Fruit fly (Drosophila melanogaster) whole organism, embryonic: ENCODE results near the gene Sik2.

Experiments
- Ada2b ChIP-seq: fragments of 200-800 bp; sonication (Bioruptor generic); IDR thresholded peaks from 2 replicates; pipeline ENCODE4 v1.3.6; 2022; ENCODE audit warnings: missing biosample characterization, missing genetic modification characterization
- CG10267 ChIP-seq: fragments of 200-800 bp; sonication (Bioruptor generic); optimal IDR thresholded peaks from 2 replicates; lab custom pipeline; 2018; ENCODE audit warnings: missing biosample characterization, mild to moderate bottlenecking, missing genetic modification characterization, moderate library complexity
- CG11504 ChIP-seq: fragments of 200-800 bp; sonication (Bioruptor generic); optimal IDR thresholded peaks from 3 replicates; lab custom pipeline; 2019; ENCODE audit warnings: missing biosample characterization, mild to moderate bottlenecking, missing genetic modification characterization, moderate library complexity
- CG11696 ChIP-seq: fragments of 200-800 bp; sonication (Bioruptor generic); IDR thresholded peaks from 2 replicates; pipeline ENCODE4 v1.3.6; 2022; ENCODE audit warnings: missing biosample characterization, missing genetic modification characterization
- CG12071 ChIP-seq: fragments of 200-800 bp; sonication (Bioruptor generic); optimal IDR thresholded peaks from 3 replicates; lab custom pipeline; 2018; ENCODE audit warnings: missing biosample characterization, mild to moderate bottlenecking, missing genetic modification characterization
- CG12659 ChIP-seq: fragments of 200-800 bp; sonication (Bioruptor generic); optimal IDR thresholded peaks from 3 replicates; lab custom pipeline; 2017; ENCODE audit warnings: mild to moderate bottlenecking, missing biosample characterization, missing genetic modification reagents, missing genetic modification characterization
- CG12769 ChIP-seq: fragments of 200-800 bp; sonication (Bioruptor generic); optimal IDR thresholded peaks from 2 replicates; lab custom pipeline; 2019; ENCODE audit warnings: missing biosample characterization, mild to moderate bottlenecking, missing genetic modification characterization, moderate library complexity
- CG12942 ChIP-seq: fragments of 200-800 bp; sonication (Bioruptor generic); optimal IDR thresholded peaks from 3 replicates; lab custom pipeline; 2016; ENCODE audit warnings: missing biosample characterization, missing genetic modification characterization
- CG15601 ChIP-seq: fragments of 200-800 bp; sonication (Bioruptor generic); optimal IDR thresholded peaks from 3 replicates; lab custom pipeline; 2019; ENCODE audit warnings: missing biosample characterization, mild to moderate bottlenecking, missing genetic modification characterization, moderate library complexity
- CG1647 ChIP-seq: fragments of 200-800 bp; sonication (Bioruptor generic); optimal IDR thresholded peaks from 3 replicates; lab custom pipeline; 2016; ENCODE audit warnings: missing biosample characterization, missing genetic modification characterization
- CG17361 ChIP-seq: fragments of 200-800 bp; sonication (Bioruptor generic); IDR thresholded peaks from 3 replicates; pipeline ENCODE4 v1.3.6; 2022; ENCODE audit warnings: missing biosample characterization, missing genetic modification characterization
- CG17385 ChIP-seq: fragments of 200-800 bp; sonication (Bioruptor generic); optimal IDR thresholded peaks from 3 replicates; lab custom pipeline; 2018; ENCODE audit warnings: missing biosample characterization, mild to moderate bottlenecking, missing genetic modification characterization
- CG2199 ChIP-seq: fragments of 200-800 bp; sonication (Bioruptor generic); IDR thresholded peaks from 3 replicates; pipeline ENCODE4 v1.3.6; 2022; ENCODE audit warnings: missing biosample characterization, missing genetic modification characterization
- CG30403 ChIP-seq: fragments of 200-800 bp; sonication (Bioruptor generic); optimal IDR thresholded peaks from 3 replicates; lab custom pipeline; 2016; ENCODE audit warnings: missing biosample characterization, missing genetic modification characterization
- CG3065 ChIP-seq: fragments of 200-800 bp; sonication (Bioruptor generic); optimal IDR thresholded peaks from 2 replicates; lab custom pipeline; 2016; ENCODE audit warnings: missing biosample characterization, missing genetic modification characterization
- CG31388 ChIP-seq: fragments of 200-800 bp; sonication (Bioruptor generic); optimal IDR thresholded peaks from 2 replicates; lab custom pipeline; 2016; ENCODE audit warnings: missing biosample characterization, missing genetic modification characterization
- CG33213 ChIP-seq: fragments of 200-800 bp; sonication (Bioruptor generic); optimal IDR thresholded peaks from 3 replicates; lab custom pipeline; 2016; ENCODE audit warnings: missing biosample characterization, missing genetic modification characterization
- CG43689 ChIP-seq: fragments of 200-800 bp; sonication (Bioruptor generic); IDR thresholded peaks from 2 replicates; pipeline ENCODE4 v1.3.6; 2022; ENCODE audit warnings: missing biosample characterization, missing genetic modification characterization
- CG7928 ChIP-seq: fragments of 200-800 bp; sonication (Bioruptor generic); optimal IDR thresholded peaks from 2 replicates; lab custom pipeline; 2017; ENCODE audit warnings: missing biosample characterization, mild to moderate bottlenecking, missing genetic modification characterization
- CG8765 ChIP-seq: fragments of 200-800 bp; sonication (Bioruptor generic); IDR thresholded peaks from 2 replicates; pipeline ENCODE4 v1.3.6; 2022; ENCODE audit warnings: missing biosample characterization, missing genetic modification characterization
- Chrac-16 ChIP-seq: fragments of 200-800 bp; sonication (Bioruptor generic); optimal IDR thresholded peaks from 3 replicates; lab custom pipeline; 2016; ENCODE audit warnings: missing biosample characterization, missing genetic modification characterization
- Doc2 ChIP-seq: fragments of 200-800 bp; sonication (Bioruptor generic); IDR thresholded peaks from 2 replicates; pipeline ENCODE4 v1.3.6; 2022; ENCODE audit warnings: missing biosample characterization, missing genetic modification characterization
- HLH4C ChIP-seq: fragments of 200-800 bp; sonication (Bioruptor generic); IDR thresholded peaks from 3 replicates; pipeline ENCODE4 v1.3.6; 2022; ENCODE audit warnings: missing biosample characterization, missing genetic modification characterization; ENCODE audit not compliant: partially characterized antibody
- HmgD ChIP-seq: fragments of 200-800 bp; sonication (Bioruptor generic); optimal IDR thresholded peaks from 3 replicates; lab custom pipeline; 2016; ENCODE audit warnings: missing biosample characterization, missing genetic modification characterization
- Lim3 ChIP-seq: fragments of 200-800 bp; sonication (Bioruptor generic); IDR thresholded peaks from 2 replicates; pipeline ENCODE4 v1.3.6; 2022; ENCODE audit warnings: missing biosample characterization, missing genetic modification characterization
- Mrtf ChIP-seq: fragments of 200-800 bp; sonication (Bioruptor generic); IDR thresholded peaks from 3 replicates; pipeline ENCODE4 v1.3.6; 2022; ENCODE audit warnings: missing biosample characterization, missing genetic modification characterization
- NK7.1 ChIP-seq: fragments of 200-800 bp; sonication (Bioruptor generic); optimal IDR thresholded peaks from 3 replicates; lab custom pipeline; 2016; ENCODE audit warnings: missing biosample characterization, missing genetic modification characterization
- Nf-YA ChIP-seq: fragments of 200-800 bp; sonication (Bioruptor generic); IDR thresholded peaks from 2 replicates; pipeline ENCODE4 v1.3.6; 2022; ENCODE audit warnings: missing biosample characterization, missing genetic modification characterization
- ab ChIP-seq: fragments of 200-800 bp; sonication (Bioruptor generic); optimal IDR thresholded peaks from 2 replicates; lab custom pipeline; 2016; ENCODE audit warnings: missing biosample characterization, missing genetic modification characterization
- bab2 ChIP-seq: fragments of 200-800 bp; sonication (Bioruptor generic); optimal IDR thresholded peaks from 2 replicates; lab custom pipeline; 2016; ENCODE audit warnings: missing biosample characterization, missing genetic modification characterization
- bcd ChIP-seq: fragments of 200-800 bp; sonication (Bioruptor generic); optimal IDR thresholded peaks from 2 replicates; lab custom pipeline; 2017; ENCODE audit warnings: missing biosample characterization, mild to moderate bottlenecking, missing genetic modification characterization
- da ChIP-seq: fragments of 200-800 bp; sonication (Bioruptor generic); optimal IDR thresholded peaks from 2 replicates; lab custom pipeline; 2016; ENCODE audit warnings: missing biosample characterization, missing genetic modification characterization
- danr ChIP-seq: fragments of 200-800 bp; sonication (Bioruptor generic); IDR thresholded peaks from 2 replicates; pipeline ENCODE4 v1.3.6; 2022; ENCODE audit warnings: missing biosample characterization, missing genetic modification characterization
- gem ChIP-seq: fragments of 200-800 bp; sonication (Bioruptor generic); optimal IDR thresholded peaks from 2 replicates; lab custom pipeline; 2019; ENCODE audit warnings: missing biosample characterization, mild to moderate bottlenecking, missing genetic modification characterization, moderate library complexity
- inv ChIP-seq: fragments of 200-800 bp; sonication (Bioruptor generic); IDR thresholded peaks from 2 replicates; pipeline ENCODE4 v1.3.6; 2022; ENCODE audit warnings: missing biosample characterization, missing genetic modification characterization; ENCODE audit not compliant: partially characterized antibody
- lov ChIP-seq, 2 experiments: fragments of 200-800 bp in 1 of 2; fragments of >200 bp in 1 of 2; sonication (Bioruptor generic) in 1 of 2; IDR thresholded peaks in 1 of 2; optimal IDR thresholded peaks in 1 of 2; 2 replicates in 1 of 2; 3 replicates in 1 of 2; pipeline versions ENCODE4 v1.3.6 to Lab custom; 2017 to 2022; ENCODE audit warnings: missing biosample characterization in 1 of 2, missing genetic modification characterization in 1 of 2
- oc ChIP-seq: fragments of 200-800 bp; sonication (Bioruptor generic); optimal IDR thresholded peaks from 2 replicates; lab custom pipeline; 2018; ENCODE audit warnings: missing biosample characterization, mild to moderate bottlenecking, missing genetic modification characterization, moderate library complexity
- otp ChIP-seq: fragments of 200-800 bp; sonication (Bioruptor generic); IDR thresholded peaks from 3 replicates; pipeline ENCODE4, ENCODE4 v1.3.6; 2022; ENCODE audit warnings: missing biosample characterization, missing genetic modification characterization
- pfk ChIP-seq: fragments of 200-800 bp; sonication (Bioruptor generic); optimal IDR thresholded peaks from 2 replicates; lab custom pipeline; 2018; ENCODE audit warnings: missing biosample characterization, mild to moderate bottlenecking, missing genetic modification characterization, moderate library complexity
- psq ChIP-seq: fragments of 200-800 bp; sonication (Bioruptor generic); optimal IDR thresholded peaks from 2 replicates; lab custom pipeline; 2017; ENCODE audit warnings: missing biosample characterization, missing genetic modification characterization
- rib ChIP-seq: fragments of 200-800 bp; sonication (Bioruptor generic); IDR thresholded peaks from 2 replicates; pipeline ENCODE4 v1.3.6; 2022; ENCODE audit warnings: missing biosample characterization, missing genetic modification characterization
- sd ChIP-seq: fragments of 200-800 bp; sonication (Bioruptor generic); optimal IDR thresholded peaks from 3 replicates; lab custom pipeline; 2018; ENCODE audit warnings: missing biosample characterization, mild to moderate bottlenecking, missing genetic modification characterization, moderate library complexity
- ssp ChIP-seq: fragments of 200-800 bp; sonication (Bioruptor generic); IDR thresholded peaks from 2 replicates; pipeline ENCODE4 v1.3.6; 2022; ENCODE audit warnings: missing biosample characterization, missing genetic modification characterization
- tll ChIP-seq, 2 experiments: fragments of 200-800 bp in 1 of 2; fragments of >200 bp in 1 of 2; sonication (Bioruptor generic) in 1 of 2; optimal IDR thresholded peaks; 2 replicates each; lab custom pipeline; 2017 to 2019; ENCODE audit warnings: missing biosample characterization in 2 of 2, missing genetic modification characterization in 2 of 2, mild to moderate bottlenecking in 1 of 2, moderate library complexity in 1 of 2
- trh ChIP-seq: fragments of 200-800 bp; sonication (Bioruptor generic); optimal IDR thresholded peaks from 2 replicates; lab custom pipeline; 2016; ENCODE audit warnings: missing biosample characterization, missing genetic modification characterization
- tup ChIP-seq: fragments of 200-800 bp; sonication (Bioruptor generic); optimal IDR thresholded peaks from 2 replicates; lab custom pipeline; 2016; ENCODE audit warnings: missing biosample characterization, mild to moderate bottlenecking, missing genetic modification characterization, moderate library complexity
- vvl ChIP-seq: fragments of 200-800 bp; sonication (Bioruptor generic); IDR thresholded peaks from 2 replicates; pipeline ENCODE4 v1.3.6; 2022; ENCODE audit warnings: missing biosample characterization, missing genetic modification characterization
- wdn ChIP-seq: fragments of 200-800 bp; sonication (Bioruptor generic); IDR thresholded peaks from 2 replicates; pipeline ENCODE4 v1.3.6; 2022; ENCODE audit warnings: missing biosample characterization, missing genetic modification characterization
- wek ChIP-seq: fragments of 200-800 bp; sonication (Bioruptor generic); optimal IDR thresholded peaks from 3 replicates; lab custom pipeline; 2018; ENCODE audit warnings: missing biosample characterization, mild to moderate bottlenecking, missing genetic modification characterization, moderate library complexity
- z ChIP-seq: fragments of 200-800 bp; sonication (Bioruptor generic); IDR thresholded peaks from 3 replicates; pipeline ENCODE4 v1.3.6; 2022; ENCODE audit warnings: missing biosample characterization, missing genetic modification characterization

Gene Sik2

DNA sequence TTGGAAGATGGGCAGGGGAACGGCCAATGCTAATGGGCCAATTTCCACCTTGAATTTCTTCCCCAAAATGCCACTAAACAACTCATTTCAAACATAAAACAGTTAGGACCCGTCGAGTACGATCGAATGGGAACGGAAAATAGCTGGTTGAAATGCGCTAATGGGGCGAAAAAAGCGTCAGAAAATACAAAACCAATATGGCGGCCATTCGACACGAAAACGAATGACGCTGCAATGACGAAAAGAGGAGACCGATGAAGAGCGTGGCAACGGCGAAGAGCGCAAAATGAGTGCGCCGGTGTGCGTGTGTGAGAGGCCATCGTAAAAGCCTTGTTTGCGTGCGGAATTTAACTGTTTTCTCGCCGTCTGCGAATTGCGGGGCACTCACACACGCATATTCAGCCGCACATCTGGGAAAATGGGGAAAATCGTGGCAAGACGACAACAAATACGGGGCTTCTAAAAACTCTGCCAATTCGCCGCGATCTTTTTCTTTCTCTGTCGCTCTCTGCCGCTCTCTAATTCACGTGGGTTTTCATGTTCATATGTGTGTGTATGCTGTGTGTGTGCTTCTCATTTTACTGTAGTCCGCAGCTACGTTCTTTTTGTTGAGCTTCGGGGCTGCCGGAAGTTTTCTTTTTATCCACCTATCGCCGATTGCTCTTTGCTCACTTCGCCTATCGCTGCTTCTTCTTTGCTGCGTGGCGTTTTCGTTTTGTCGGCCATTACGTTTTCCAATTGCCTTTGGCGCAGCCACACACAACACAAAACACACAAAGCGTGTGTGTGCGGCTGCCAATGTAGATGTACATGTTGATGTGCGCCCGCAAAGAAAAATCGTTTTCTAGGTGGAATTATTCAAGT is 51.5 kb downstream of the Sik2 start, which contains the start of gene east (continued):
- no peak for TF ChIP-seq HmgD (GFP tag; lab: Kevin White, UChicago)
- TF ChIP-seq trh (GFP tag; lab: Kevin White, UChicago): no peak
- no peak for TF ChIP-seq CG3065 (GFP tag; lab: Kevin White, UChicago)
- no peak for TF ChIP-seq CG12071 (GFP tag; lab: Kevin White, UChicago)
- no peak for TF ChIP-seq CG30403
- TF ChIP-seq CG11696 (GFP tag; lab: Robert Waterston, UW): no peak
- TF ChIP-seq lov (optimal IDR thresholded peaks at IDR 0.05; lab: Kevin White, UChicago): no peak
- TF ChIP-seq lov (GFP tag; IDR thresholded peaks at IDR 0.05; lab: Robert Waterston, UW): 0 out of 3 replicates have a peak, but pooled peaks have one; percentile 11
- TF ChIP-seq NK7.1 (GFP tag; lab: Kevin White, UChicago): no peak
- no peak for TF ChIP-seq pfk (GFP tag; lab: Kevin White, UChicago)
- TF ChIP-seq CG17385 (GFP tag; lab: Kevin White, UChicago): peak; percentile 84
- no peak for TF ChIP-seq CG10267 (tag; lab: Kevin White, UChicago)
- TF ChIP-seq CG12769 (tag; lab: Kevin White, UChicago): no peak
- TF ChIP-seq tup (GFP tag; lab: Kevin White, UChicago): no peak
- TF ChIP-seq psq: peak; percentile 73
- no peak for TF ChIP-seq ab
- no peak for TF ChIP-seq Doc2 (GFP tag; lab: Robert Waterston, UW)
- no peak for TF ChIP-seq CG2199 (GFP tag; lab: Robert Waterston, UW)
- TF ChIP-seq CG11504 (tag; lab: Kevin White, UChicago): no peak
- no peak for TF ChIP-seq Mrtf (GFP tag; lab: Robert Waterston, UW)
- TF ChIP-seq CG17361: no peak
- TF ChIP-seq HLH4C (GFP tag; lab: Robert Waterston, UW): no peak
- TF ChIP-seq wdn: no peak
- no peak for TF ChIP-seq da
- no peak for TF ChIP-seq CG43689 (GFP tag; lab: Robert Waterston, UW)
- no peak for TF ChIP-seq Lim3 (GFP tag; lab: Robert Waterston, UW)
- TF ChIP-seq CG7928 (GFP tag; lab: Kevin White, UChicago): no peak
- no peak for TF ChIP-seq CG8765 (GFP tag; lab: Robert Waterston, UW)
- TF ChIP-seq CG12942 (GFP tag; lab: Kevin White, UChicago): no peak
- TF ChIP-seq z (GFP tag; lab: Robert Waterston, UW): no peak
- TF ChIP-seq CG31388: no peak
- TF ChIP-seq Chrac-16 (GFP tag; lab: Kevin White, UChicago): no peak
- peak; percentile 18; the same call in 1 of the 2 replicates for TF ChIP-seq vvl (GFP tag; lab: Robert Waterston, UW)
- no peak for TF ChIP-seq CG1647 (GFP tag; lab: Kevin White, UChicago)
- no peak for TF ChIP-seq oc (tag; lab: Kevin White, UChicago)
- no peak for TF ChIP-seq rib (GFP tag; lab: Robert Waterston, UW)
- no peak for TF ChIP-seq bab2 (GFP tag; lab: Kevin White, UChicago)
- TF ChIP-seq CG12659 (GFP tag; lab: Kevin White, UChicago): peak; percentile 6
- no peak for TF ChIP-seq danr (GFP tag; lab: Robert Waterston, UW)
- TF ChIP-seq ssp (GFP tag; lab: Robert Waterston, UW): no peak
- TF ChIP-seq CG15601: no peak
- TF ChIP-seq sd: peak; percentile 86
- TF ChIP-seq tll (GFP tag; optimal IDR thresholded peaks at IDR 0.05; lab: Kevin White, UChicago): no peak
- no peak for TF ChIP-seq Ada2b (GFP tag; lab: Robert Waterston, UW)
- TF ChIP-seq wek (GFP tag; lab: Kevin White, UChicago): no peak
- TF ChIP-seq Nf-YA (GFP tag; lab: Robert Waterston, UW): no peak
- TF ChIP-seq CG33213 (GFP tag; lab: Kevin White, UChicago): no peak
- TF ChIP-seq gem (tag; lab: Kevin White, UChicago): no peak
- TF ChIP-seq otp (GFP tag; lab: Robert Waterston, UW): no peak
- TF ChIP-seq bcd (GFP tag; lab: Kevin White, UChicago): no peak
- no peak for TF ChIP-seq inv
